Fruit fly (Drosophila melanogaster) whole organism, prepupa: ENCODE results near the gene Cpr100A.

Experiments used
- Blimp-1 ChIP-seq: fragments of 200-800 bp; sonication (Bioruptor generic); optimal IDR thresholded peaks from 3 replicates; lab custom pipeline; 2017; ENCODE audit warnings: missing biosample characterization, missing genetic modification characterization, mild to moderate bottlenecking, moderate library complexity, missing genetic modification reagents
- CG10669 ChIP-seq: fragments of 200-800 bp; sonication (Bioruptor generic); optimal IDR thresholded peaks from 3 replicates; lab custom pipeline; 2018; ENCODE audit warnings: missing biosample characterization, mild to moderate bottlenecking, missing genetic modification characterization, moderate library complexity
- CG11294 ChIP-seq: fragments of 200-800 bp; sonication (Bioruptor generic); IDR thresholded peaks from 2 replicates; pipeline ENCODE4 v1.3.6; 2022; ENCODE audit warnings: missing biosample characterization, missing genetic modification characterization
- CG11762 ChIP-seq: fragments of 200-800 bp; sonication (Bioruptor generic); optimal IDR thresholded peaks from 3 replicates; lab custom pipeline; 2016; ENCODE audit warnings: missing biosample characterization, missing genetic modification characterization; ENCODE audit not compliant: insufficient read depth
- CG11902 ChIP-seq: fragments of 200-800 bp; sonication (Bioruptor generic); optimal IDR thresholded peaks from 3 replicates; lab custom pipeline; 2016; ENCODE audit warnings: missing biosample characterization, missing genetic modification characterization
- CG15336 ChIP-seq: fragments of 200-800 bp; sonication (Bioruptor generic); IDR thresholded peaks from 2 replicates; pipeline ENCODE4 v1.3.6; 2022; ENCODE audit warnings: missing biosample characterization, missing genetic modification characterization
- CG16779 ChIP-seq: fragments of 200-800 bp; sonication (Bioruptor generic); optimal IDR thresholded peaks from 3 replicates; lab custom pipeline; 2017; ENCODE audit warnings: missing biosample characterization, mild to moderate bottlenecking, missing genetic modification characterization
- CG3032 ChIP-seq: fragments of 200-800 bp; optimal IDR thresholded peaks from 2 replicates; lab custom pipeline; 2019; ENCODE audit warnings: missing biosample characterization, mild to moderate bottlenecking, missing genetic modification characterization, moderate library complexity
- CG31627 ChIP-seq: fragments of 200-800 bp; sonication (Bioruptor generic); optimal IDR thresholded peaks from 3 replicates; lab custom pipeline; 2016; ENCODE audit warnings: missing biosample characterization, missing genetic modification characterization
- CG32006 ChIP-seq: fragments of 200-800 bp; sonication (Bioruptor generic); optimal IDR thresholded peaks from 3 replicates; lab custom pipeline; 2017; ENCODE audit warnings: missing biosample characterization, mild to moderate bottlenecking, missing genetic modification characterization
- CG34406 ChIP-seq: fragments of 200-800 bp; sonication (Bioruptor generic); optimal IDR thresholded peaks from 3 replicates; lab custom pipeline; 2016; ENCODE audit warnings: missing biosample characterization, missing genetic modification characterization
- CG3919 ChIP-seq: fragments of 200-800 bp; sonication (Bioruptor generic); optimal IDR thresholded peaks from 3 replicates; lab custom pipeline; 2016; ENCODE audit warnings: missing biosample characterization, missing genetic modification characterization
- CG4318 ChIP-seq: fragments of 200-800 bp; sonication (Bioruptor generic); optimal IDR thresholded peaks from 3 replicates; lab custom pipeline; 2017; ENCODE audit warnings: missing biosample characterization, mild to moderate bottlenecking, missing genetic modification characterization
- CG6163 ChIP-seq: fragments of 200-800 bp; sonication (Bioruptor generic); IDR thresholded peaks from 3 replicates; pipeline ENCODE4 v1.3.6; 2022; ENCODE audit warnings: missing biosample characterization, missing genetic modification characterization
- CG6276 ChIP-seq: fragments of 200-800 bp; sonication (Bioruptor generic); optimal IDR thresholded peaks from 2 replicates; lab custom pipeline; 2017; ENCODE audit warnings: missing biosample characterization, mild to moderate bottlenecking, missing genetic modification characterization
- CG6792 ChIP-seq: fragments of 200-800 bp; sonication (Bioruptor generic); optimal IDR thresholded peaks from 3 replicates; lab custom pipeline; 2016; ENCODE audit warnings: missing biosample characterization, missing genetic modification characterization
- CG6808 ChIP-seq: fragments of 200-800 bp; sonication (Bioruptor generic); optimal IDR thresholded peaks from 3 replicates; lab custom pipeline; 2017; ENCODE audit warnings: missing biosample characterization, missing genetic modification characterization, mild to moderate bottlenecking, moderate library complexity, missing genetic modification reagents
- CG6854 ChIP-seq: fragments of 200-800 bp; sonication (Bioruptor generic); optimal IDR thresholded peaks from 2 replicates; lab custom pipeline; 2017; ENCODE audit warnings: missing biosample characterization, mild to moderate bottlenecking, missing genetic modification characterization
- CG7368 ChIP-seq: fragments of 200-800 bp; sonication (Bioruptor generic); optimal IDR thresholded peaks from 3 replicates; lab custom pipeline; 2016; ENCODE audit warnings: missing biosample characterization, missing genetic modification characterization
- CG8119 ChIP-seq: fragments of 200-800 bp; sonication (Bioruptor generic); IDR thresholded peaks from 3 replicates; pipeline ENCODE4 v1.3.6; 2022; ENCODE audit warnings: missing biosample characterization, missing genetic modification characterization
- CG8319 ChIP-seq: fragments of 200-800 bp; sonication (Bioruptor generic); optimal IDR thresholded peaks from 3 replicates; lab custom pipeline; 2016; ENCODE audit warnings: missing biosample characterization, missing genetic modification characterization
- CG9139 ChIP-seq: fragments of 200-800 bp; sonication (Bioruptor generic); optimal IDR thresholded peaks from 3 replicates; lab custom pipeline; 2017; ENCODE audit warnings: missing biosample characterization, mild to moderate bottlenecking, missing genetic modification characterization
- Eip75B ChIP-seq: fragments of 200-800 bp; sonication (Bioruptor generic); optimal IDR thresholded peaks from 3 replicates; lab custom pipeline; 2016; ENCODE audit warnings: missing biosample characterization, missing genetic modification characterization
- Eip78C ChIP-seq: fragments of 200-800 bp; sonication (Bioruptor generic); peaks from one replicate; lab custom pipeline; 2016; ENCODE audit warnings: missing biosample characterization, missing genetic modification characterization
- Eip93F ChIP-seq: fragments of 200-800 bp; sonication (Bioruptor generic); optimal IDR thresholded peaks from 2 replicates; lab custom pipeline; 2016; ENCODE audit warnings: missing biosample characterization, mild to moderate bottlenecking, missing genetic modification characterization
- Ets21C ChIP-seq: fragments of 200-800 bp; sonication (Bioruptor generic); optimal IDR thresholded peaks from 3 replicates; lab custom pipeline; 2016; ENCODE audit warnings: missing biosample characterization, missing genetic modification characterization
- Ets96B ChIP-seq: fragments of 200-800 bp; optimal IDR thresholded peaks from 2 replicates; lab custom pipeline; 2019; ENCODE audit warnings: missing biosample characterization, mild to moderate bottlenecking, missing genetic modification characterization, moderate library complexity
- Gug ChIP-seq: fragments of 200-800 bp; sonication (Bioruptor generic); IDR thresholded peaks from 2 replicates; pipeline ENCODE4 v1.3.6; 2022; ENCODE audit warnings: missing biosample characterization, missing genetic modification characterization
- Hr38 ChIP-seq: sonication (Bioruptor generic); optimal IDR thresholded peaks from 2 replicates; lab custom pipeline; 2016; ENCODE audit warnings: missing biosample characterization, missing genetic modification characterization
- Hr4 ChIP-seq: fragments of 200-800 bp; sonication (Bioruptor generic); optimal IDR thresholded peaks from 3 replicates; lab custom pipeline; 2016; ENCODE audit warnings: missing biosample characterization, missing genetic modification characterization
- Lpt ChIP-seq: fragments of 200-800 bp; sonication (Bioruptor generic); optimal IDR thresholded peaks from 3 replicates; lab custom pipeline; 2016; ENCODE audit warnings: missing biosample characterization, missing genetic modification characterization
- Met ChIP-seq: fragments of 200-800 bp; sonication (Bioruptor generic); optimal IDR thresholded peaks from 3 replicates; lab custom pipeline; 2016; ENCODE audit warnings: missing biosample characterization, missing genetic modification characterization
- OdsH ChIP-seq: fragments of 200-800 bp; sonication (Bioruptor generic); optimal IDR thresholded peaks from 3 replicates; lab custom pipeline; 2016; ENCODE audit warnings: missing biosample characterization, missing genetic modification characterization
- Sox14 ChIP-seq: fragments of 200-800 bp; sonication (Bioruptor generic); optimal IDR thresholded peaks from 3 replicates; lab custom pipeline; 2016; ENCODE audit warnings: missing biosample characterization, missing genetic modification characterization
- achi ChIP-seq: fragments of 200-800 bp; sonication (Bioruptor generic); optimal IDR thresholded peaks from 3 replicates; lab custom pipeline; 2016; ENCODE audit warnings: missing biosample characterization, missing genetic modification characterization
- cyc ChIP-seq: fragments of 200-800 bp; sonication (Bioruptor generic); optimal IDR thresholded peaks from 3 replicates; lab custom pipeline; 2016; ENCODE audit warnings: missing biosample characterization, missing genetic modification characterization
- eg ChIP-seq: fragments of 200-800 bp; sonication (Bioruptor generic); IDR thresholded peaks from 3 replicates; pipeline ENCODE4 v1.3.6; 2022; ENCODE audit warnings: missing biosample characterization, missing genetic modification characterization
- esn ChIP-seq: fragments of 200-800 bp; sonication (Bioruptor generic); optimal IDR thresholded peaks from 2 replicates; lab custom pipeline; 2016; ENCODE audit warnings: missing biosample characterization, mild to moderate bottlenecking, missing genetic modification characterization, moderate library complexity
- fd85E ChIP-seq: fragments of 200-800 bp; sonication (Bioruptor generic); optimal IDR thresholded peaks from 3 replicates; lab custom pipeline; 2016; ENCODE audit warnings: missing biosample characterization, missing genetic modification characterization
- lz ChIP-seq: fragments of 200-800 bp; sonication (Bioruptor generic); optimal IDR thresholded peaks from 3 replicates; lab custom pipeline; 2016; ENCODE audit warnings: missing biosample characterization, missing genetic modification characterization
- pdm3 ChIP-seq: fragments of 200-800 bp; sonication (Bioruptor generic); optimal IDR thresholded peaks from 3 replicates; lab custom pipeline; 2016; ENCODE audit warnings: missing biosample characterization, missing genetic modification characterization
- salr ChIP-seq, 2 experiments: fragments of 200-800 bp; sonication (Bioruptor generic); optimal IDR thresholded peaks; 3 replicates each; lab custom pipeline; 2016 to 2018; ENCODE audit warnings: missing biosample characterization in 2 of 2, missing genetic modification characterization in 2 of 2, mild to moderate bottlenecking in 1 of 2
- spab ChIP-seq: fragments of 200-800 bp; sonication (Bioruptor generic); optimal IDR thresholded peaks from 2 replicates; lab custom pipeline; 2017; ENCODE audit warnings: missing biosample characterization, mild to moderate bottlenecking, missing genetic modification characterization, missing genetic modification reagents
- ss ChIP-seq, 2 experiments: fragments of 200-800 bp; sonication (Bioruptor generic); optimal IDR thresholded peaks; 2 replicates in 1 of 2; 3 replicates in 1 of 2; lab custom pipeline; 2017 to 2018; ENCODE audit warnings: mild to moderate bottlenecking in 2 of 2, missing biosample characterization in 2 of 2, missing genetic modification characterization in 2 of 2, moderate library complexity in 1 of 2
- svp ChIP-seq: fragments of 200-800 bp; sonication (Bioruptor generic); peaks from one replicate; lab custom pipeline; 2016; ENCODE audit warnings: missing biosample characterization, missing genetic modification characterization
- topi ChIP-seq: fragments of 200-800 bp; sonication (Bioruptor generic); optimal IDR thresholded peaks from 3 replicates; lab custom pipeline; 2016; ENCODE audit warnings: missing biosample characterization, missing genetic modification characterization
- vri ChIP-seq: fragments of 200-800 bp; sonication (Bioruptor generic); optimal IDR thresholded peaks from 3 replicates; lab custom pipeline; 2016; ENCODE audit warnings: missing biosample characterization, mild to moderate bottlenecking, missing genetic modification characterization

The Cpr100A gene

DNA sequence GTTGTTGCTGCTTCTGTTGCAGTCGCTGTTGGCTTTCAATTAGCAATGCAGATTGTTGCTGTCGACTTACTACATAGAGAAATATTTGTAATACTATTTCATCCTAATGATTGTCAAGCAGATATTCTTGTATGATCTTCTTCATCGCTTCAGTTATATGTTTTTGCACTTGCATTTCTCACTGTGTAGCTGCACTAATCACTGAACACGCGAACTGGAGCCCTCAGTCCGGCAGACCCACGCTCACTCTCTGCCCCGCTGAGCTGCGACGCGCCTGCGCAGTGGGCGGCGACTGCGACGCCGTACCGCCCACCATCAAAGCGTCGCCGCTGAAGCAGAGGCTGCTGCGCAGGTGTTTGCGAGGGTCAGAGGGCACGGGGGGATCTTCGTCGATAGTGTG lies 7.4 kb downstream of the Cpr100A start:
- TF ChIP-seq Met, result no peak
- peak; percentile 13 for TF ChIP-seq pdm3
- peak; percentile 60; the same call in 1 of the 3 replicates for TF ChIP-seq eg (GFP tag; lab: Robert Waterston, UW)
- 0 out of 2 replicates have a peak, but pooled peaks have one; percentile 9 for TF ChIP-seq CG11294
- peak; percentile 49 for TF ChIP-seq CG3919 (GFP tag; lab: Kevin White, UChicago)
- peak; percentile 45 for TF ChIP-seq CG32006 (GFP tag; lab: Kevin White, UChicago)
- 0 out of 2 replicates have a peak, but pooled peaks have one; percentile 34 for TF ChIP-seq CG15336 (GFP tag; lab: Robert Waterston, UW)
- peak; percentile 61 for TF ChIP-seq Eip78C (GFP tag; lab: Kevin White, UChicago)
- 0 out of 3 replicates have a peak, but pooled peaks have one; percentile 44 for TF ChIP-seq CG8119 (GFP tag; lab: Robert Waterston, UW)
- peak; percentile 60; the same call in 2 of the 3 replicates for TF ChIP-seq CG6163
- TF ChIP-seq CG34406 (GFP tag; lab: Kevin White, UChicago), result no peak
- TF ChIP-seq Eip75B (GFP tag; lab: Kevin White, UChicago), result peak; percentile 7
- TF ChIP-seq Hr4 (GFP tag; lab: Kevin White, UChicago), result peak; percentile 55
- peak; percentile 13 for TF ChIP-seq Lpt (GFP tag; lab: Kevin White, UChicago)
- TF ChIP-seq achi, result no peak
- TF ChIP-seq CG9139 (GFP tag; lab: Kevin White, UChicago), result no peak
- TF ChIP-seq ss (GFP tag; optimal IDR thresholded peaks at IDR 0.05; lab: Kevin White, UChicago), result peak in 1 of 2 experiments; percentile 59
- TF ChIP-seq CG10669 (GFP tag; lab: Kevin White, UChicago), result peak; percentile 1

DNA sequence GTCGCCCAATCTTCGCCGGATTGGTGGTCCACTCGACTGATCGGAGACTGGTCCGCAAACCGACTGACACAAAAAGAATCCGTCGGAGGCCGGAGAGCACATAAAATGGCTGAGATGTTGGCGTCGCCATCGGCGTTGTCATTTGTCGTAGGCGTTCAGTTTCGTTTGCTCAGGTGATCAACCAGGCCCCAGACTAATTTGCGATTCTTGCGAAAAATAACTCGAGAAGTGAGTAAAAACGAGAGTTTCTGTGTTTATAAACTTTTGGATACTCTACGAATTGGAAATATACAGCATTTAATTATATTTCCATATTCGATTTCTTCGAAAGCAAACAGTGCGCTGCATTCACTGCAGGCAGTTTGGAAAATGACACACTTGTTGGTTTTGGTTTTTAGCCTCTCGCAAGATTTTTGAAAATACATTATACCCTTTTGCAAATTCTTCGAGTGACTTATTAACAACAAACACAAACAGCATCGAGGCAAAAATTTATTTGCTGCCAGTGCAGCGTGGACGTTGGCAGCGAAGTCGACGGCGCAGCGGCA lies 8.9 kb downstream of the Cpr100A start, which contains the start of gene CG15546:
Gene CG15546 (minus strand): TSS at position 51 of the 548 bp plus-strand sequence.
- TF ChIP-seq Lpt (GFP tag; lab: Kevin White, UChicago) (no peak), CG9139 (GFP tag; lab: Kevin White, UChicago) (no peak), CG6854 (GFP tag; lab: Kevin White, UChicago) (no peak), CG8319 (no peak), OdsH (GFP tag; lab: Kevin White, UChicago) (peak; percentile 24), ss (GFP tag; optimal IDR thresholded peaks at IDR 0.05; lab: Kevin White, UChicago) (no peak), CG6792 (GFP tag; lab: Kevin White, UChicago) (no peak), pdm3 (peak; percentile 26), CG3032 (tag; lab: Kevin White, UChicago) (no peak), Hr4 (GFP tag; lab: Kevin White, UChicago) (no peak), CG10669 (GFP tag; lab: Kevin White, UChicago) (no peak), CG6163 (peak; percentile 71; the same call in 2 of the 3 replicates), Ets21C (GFP tag; lab: Kevin White, UChicago) (no peak), fd85E (GFP tag; lab: Kevin White, UChicago) (no peak), svp (GFP tag; lab: Kevin White, UChicago) (peak; percentile 34), CG11902 (GFP tag; lab: Kevin White, UChicago) (no peak), Hr38 (GFP tag; lab: Kevin White, UChicago) (no peak), CG8119 (GFP tag; lab: Robert Waterston, UW) (peak; percentile 53), CG4318 (GFP tag; lab: Kevin White, UChicago) (no peak), CG11762 (no peak), vri (GFP tag; lab: Kevin White, UChicago) (no peak), esn (GFP tag; lab: Kevin White, UChicago) (peak; percentile 2), CG3919 (GFP tag; lab: Kevin White, UChicago) (peak; percentile 2), achi (no peak), CG6808 (GFP tag; lab: Kevin White, UChicago) (no peak), Eip93F (GFP tag; lab: Kevin White, UChicago) (no peak), Met (no peak), Blimp-1 (GFP tag; lab: Kevin White, UChicago) (no peak), topi (GFP tag; lab: Kevin White, UChicago) (peak; percentile 21), CG6276 (no peak), Eip78C (GFP tag; lab: Kevin White, UChicago) (peak; percentile 44), Sox14 (GFP tag; lab: Kevin White, UChicago) (no peak), CG7368 (no peak), cyc (GFP tag; lab: Kevin White, UChicago) (no peak), Eip75B (GFP tag; lab: Kevin White, UChicago) (no peak), CG16779 (no peak), Ets96B (tag; lab: Kevin White, UChicago) (no peak), lz (GFP tag; lab: Kevin White, UChicago) (peak; percentile 0), CG32006 (GFP tag; lab: Kevin White, UChicago) (peak; percentile 42), CG31627 (GFP tag; lab: Kevin White, UChicago) (peak; percentile 37), salr (GFP tag; optimal IDR thresholded peaks at IDR 0.05; lab: Kevin White, UChicago) (no peak), spab (GFP tag; lab: Kevin White, UChicago) (no peak), Gug (GFP tag; lab: Robert Waterston, UW) (peak; percentile 50; the same call in 1 of the 2 replicates)
